Worm (Caenorhabditis elegans) whole organism, early embryonic: Measurements from ENCODE around the gene B0212.3.

Experiments used
- B0310.2 ChIP-seq: sonication (generic microtip); optimal IDR thresholded peaks from 2 replicates; lab custom pipeline; 2016; ENCODE audit warnings: mild to moderate bottlenecking, missing genetic modification characterization, missing compliant biosample characterization
- F13C5.2 ChIP-seq: sonication (generic microtip); optimal IDR thresholded peaks from 2 replicates; lab custom pipeline; 2017; ENCODE audit warnings: mild to moderate bottlenecking, missing genetic modification characterization, inconsistent platforms, missing compliant biosample characterization
- aly-1 ChIP-seq: sonication (generic microtip); optimal IDR thresholded peaks from 2 replicates; lab custom pipeline; 2016; ENCODE audit warnings: missing genetic modification characterization, missing compliant biosample characterization
- ama-1 ChIP-seq: fragments of 150-350 bp; optimal IDR thresholded peaks from 2 replicates; lab custom pipeline; 2014
- ceh-13 ChIP-seq: fragments of 200-800 bp; sonication (Bioruptor generic); optimal IDR thresholded peaks from 2 replicates; lab custom pipeline; 2018; ENCODE audit warnings: mild to moderate bottlenecking, missing genetic modification characterization, missing compliant biosample characterization
- ets-7 ChIP-seq: sonication (generic microtip); optimal IDR thresholded peaks from 2 replicates; lab custom pipeline; 2016; ENCODE audit warnings: missing genotype, missing genetic modification characterization, missing compliant biosample characterization
- flt-1 ChIP-seq: fragments of 200-800 bp; sonication (Bioruptor generic); IDR thresholded peaks from 2 replicates; pipeline ENCODE4 v1.3.6; 2022; ENCODE audit warnings: missing genetic modification characterization, missing compliant biosample characterization
- hmbx-1 ChIP-seq: sonication (generic microtip); optimal IDR thresholded peaks from 2 replicates; lab custom pipeline; 2016; ENCODE audit warnings: mild to moderate bottlenecking, missing genetic modification characterization, missing compliant biosample characterization
- hmg-4 ChIP-seq: fragments of 200-800 bp; sonication (Bioruptor generic); optimal IDR thresholded peaks from 2 replicates; lab custom pipeline; 2018; ENCODE audit warnings: mild to moderate bottlenecking, missing genetic modification characterization, missing compliant biosample characterization
- hnd-1 ChIP-seq: sonication (generic microtip); optimal IDR thresholded peaks from 2 replicates; lab custom pipeline; 2016; ENCODE audit warnings: missing genetic modification characterization, missing compliant biosample characterization
- pes-1 ChIP-seq: fragments of 200-800 bp; sonication (Bioruptor generic); IDR thresholded peaks from 2 replicates; pipeline ENCODE4 v1.3.6; 2022; ENCODE audit warnings: missing genetic modification reagents, missing genetic modification characterization, missing compliant biosample characterization
- scrt-1 ChIP-seq: fragments of 200-800 bp; sonication (Bioruptor generic); IDR thresholded peaks from 2 replicates; pipeline ENCODE4 v1.3.6; 2022; ENCODE audit warnings: missing genetic modification characterization, missing compliant biosample characterization
- sea-1 ChIP-seq: fragments of 200-800 bp; sonication (Bioruptor generic); conservative IDR thresholded peaks from 2 replicates; pipeline ENCODE4 v1.3.6; 2022; ENCODE audit warnings: missing genetic modification characterization, missing compliant biosample characterization
- tra-4 ChIP-seq: sonication (generic microtip); optimal IDR thresholded peaks from 2 replicates; lab custom pipeline; 2017; ENCODE audit warnings: missing genetic modification characterization, missing compliant biosample characterization

DNA sequence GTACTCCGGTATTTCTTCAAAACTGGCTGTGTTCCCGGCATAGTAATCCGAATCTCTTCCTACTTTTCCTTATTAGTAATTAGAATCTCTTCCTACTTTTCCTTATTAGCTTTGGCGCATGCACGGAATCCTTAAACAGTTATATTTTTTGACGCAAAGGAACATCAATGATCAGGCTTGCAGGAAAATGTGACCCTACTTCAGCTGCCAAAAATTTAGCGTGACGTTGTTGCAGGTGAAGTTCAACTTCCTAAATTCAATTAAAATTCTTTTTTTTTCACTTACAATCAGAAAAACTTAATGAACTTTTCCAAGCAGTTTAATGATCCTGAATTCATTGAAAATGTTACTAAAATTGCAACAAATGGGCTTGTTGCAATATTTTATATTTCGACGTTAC, 46.7 kb upstream of the B0212.3 start, which contains the start of gene srz-79:
- no peak for TF ChIP-seq flt-1 (GFP tag; lab: Robert Waterston, UW)
- no peak for TF ChIP-seq B0310.2 (tag; lab: Kevin White, UChicago)
- no peak for TF ChIP-seq hmg-4
- no peak for TF ChIP-seq ama-1 (lab: Kevin White, UChicago)
- no peak for TF ChIP-seq hnd-1
- TF ChIP-seq ceh-13 (GFP tag; lab: Kevin White, UChicago), result no peak
- TF ChIP-seq scrt-1 (GFP tag; lab: Robert Waterston, UW), result no peak
- no peak for TF ChIP-seq hmbx-1 (tag; lab: Kevin White, UChicago)
- TF ChIP-seq sea-1 (GFP tag; lab: Robert Waterston, UW), result no peak
- no peak for TF ChIP-seq aly-1 (tag; lab: Kevin White, UChicago)
- no peak for TF ChIP-seq F13C5.2
- TF ChIP-seq pes-1 (GFP tag; lab: Robert Waterston, UW), result no peak
- TF ChIP-seq ets-7 (tag; lab: Kevin White, UChicago), result no peak
- TF ChIP-seq tra-4, result no peak
